Worm (Caenorhabditis elegans) whole organism, young adult: ENCODE data around the gene mob-2.

Experiments used
- B0035.1 ChIP-seq: sonication (generic microtip); optimal IDR thresholded peaks from 2 replicates; lab custom pipeline; 2016; ENCODE audit warnings: missing genetic modification characterization, mild to moderate bottlenecking, missing compliant biosample characterization, missing genotype, missing genetic modification reagents
- B0261.1 ChIP-seq: sonication (generic microtip); optimal IDR thresholded peaks from 2 replicates; lab custom pipeline; 2016; ENCODE audit warnings: mild to moderate bottlenecking, missing genetic modification characterization, moderate library complexity, missing compliant biosample characterization
- B0336.3 ChIP-seq: fragments of 200-800 bp; sonication (Bioruptor generic); IDR thresholded peaks from 2 replicates; pipeline ENCODE4 v1.3.6; 2022; ENCODE audit warnings: missing genetic modification characterization, missing compliant biosample characterization
- C06A6.2 ChIP-seq: fragments of 200-800 bp; sonication (Bioruptor generic); conservative IDR thresholded peaks from 2 replicates; pipeline ENCODE4 v1.3.6; 2022; ENCODE audit warnings: missing genetic modification characterization, missing compliant biosample characterization
- F22D6.2 ChIP-seq: sonication (generic microtip); optimal IDR thresholded peaks from 2 replicates; lab custom pipeline; 2016; ENCODE audit warnings: mild to moderate bottlenecking, missing genetic modification characterization, missing compliant biosample characterization
- F33H1.4 ChIP-seq: fragments of 200-800 bp; sonication (Bioruptor generic); IDR thresholded peaks from 2 replicates; pipeline ENCODE4 v1.3.6; 2022; ENCODE audit warnings: missing genetic modification reagents, missing genetic modification characterization, missing compliant biosample characterization
- F49E8.2 ChIP-seq: sonication (generic microtip); optimal IDR thresholded peaks from 3 replicates; lab custom pipeline; 2017; ENCODE audit warnings: missing genetic modification characterization, mild to moderate bottlenecking, missing compliant biosample characterization, antibody characterized with exemption, moderate library complexity; ENCODE audit not compliant: insufficient read depth
- K12H6.12 ChIP-seq: fragments of 200-800 bp; sonication (Bioruptor generic); optimal IDR thresholded peaks from 2 replicates; lab custom pipeline; 2018; ENCODE audit warnings: mild to moderate bottlenecking, missing genetic modification characterization, missing compliant biosample characterization
- Y53G8AR.9 ChIP-seq: fragments of 200-800 bp; sonication (Bioruptor generic); conservative IDR thresholded peaks from 2 replicates; pipeline ENCODE4 v1.3.6; 2022; ENCODE audit warnings: missing genetic modification reagents, missing genetic modification characterization, missing compliant biosample characterization
- Y67H2A.10 ChIP-seq: fragments of 200-800 bp; sonication (Bioruptor generic); conservative IDR thresholded peaks from 2 replicates; pipeline ENCODE4 v1.3.6; 2022; ENCODE audit warnings: missing genetic modification reagents, missing genetic modification characterization, missing compliant biosample characterization
- Y79H2A.3 ChIP-seq: fragments of 200-800 bp; sonication (Bioruptor generic); conservative IDR thresholded peaks from 2 replicates; pipeline ENCODE4 v1.3.6; 2022; ENCODE audit warnings: missing genetic modification reagents, missing genetic modification characterization, missing compliant biosample characterization
- ama-1 ChIP-seq, 3 experiments: fragments of 150-350 bp in 1 of 3; sonication (generic microtip) in 2 of 3; optimal IDR thresholded peaks; 2 replicates each; lab custom pipeline; 2014 to 2018; ENCODE audit warnings: missing biosample characterization in 2 of 3, missing genetic modification characterization in 2 of 3, missing genetic modification reagents in 2 of 3
- athp-1 ChIP-seq: sonication (generic microtip); optimal IDR thresholded peaks from 2 replicates; lab custom pipeline; 2017; ENCODE audit warnings: mild to moderate bottlenecking, missing genetic modification characterization, missing compliant biosample characterization
- attf-5 ChIP-seq: fragments of 200-800 bp; sonication (Bioruptor generic); optimal IDR thresholded peaks from 2 replicates; lab custom pipeline; 2018; ENCODE audit warnings: mild to moderate bottlenecking, missing genetic modification characterization, missing compliant biosample characterization
- attf-6 ChIP-seq: fragments of 200-800 bp; sonication (Bioruptor generic); IDR thresholded peaks from 2 replicates; pipeline ENCODE4 v1.3.6; 2022; ENCODE audit warnings: missing genetic modification reagents, missing genetic modification characterization, missing compliant biosample characterization
- bed-1 ChIP-seq: fragments of 200-800 bp; sonication (Bioruptor generic); IDR thresholded peaks from 2 replicates; pipeline ENCODE4 v1.3.6; 2022; ENCODE audit warnings: missing genetic modification reagents, missing genetic modification characterization, missing compliant biosample characterization
- ceh-100 ChIP-seq: fragments of 200-800 bp; sonication (Bioruptor generic); IDR thresholded peaks from 2 replicates; pipeline ENCODE4 v1.3.6; 2022; ENCODE audit warnings: missing genetic modification reagents, missing genetic modification characterization, missing compliant biosample characterization
- ceh-79 ChIP-seq: sonication (generic microtip); optimal IDR thresholded peaks from 2 replicates; lab custom pipeline; 2017; ENCODE audit warnings: mild to moderate bottlenecking, missing genetic modification characterization, missing compliant biosample characterization
- ceh-91 ChIP-seq: fragments of 200-800 bp; sonication (Bioruptor generic); IDR thresholded peaks from 2 replicates; pipeline ENCODE4 v1.3.6; 2022; ENCODE audit warnings: missing genetic modification reagents, missing genetic modification characterization, missing compliant biosample characterization
- dox-1 ChIP-seq: fragments of 200-800 bp; sonication (Bioruptor generic); IDR thresholded peaks from 2 replicates; pipeline ENCODE4 v1.3.6; 2022; ENCODE audit warnings: missing genetic modification reagents, missing genetic modification characterization, missing compliant biosample characterization
- efl-1 ChIP-seq: fragments of 150-350 bp; optimal IDR thresholded peaks from 2 replicates; lab custom pipeline; 2014; ENCODE audit warnings: missing biosample characterization, missing genetic modification reagents, missing genetic modification characterization
- ekl-4 ChIP-seq: fragments of 200-800 bp; sonication (Bioruptor generic); IDR thresholded peaks from 2 replicates; pipeline ENCODE4 v1.3.6; 2022; ENCODE audit warnings: missing genetic modification reagents, missing genetic modification characterization, missing compliant biosample characterization
- gei-17 ChIP-seq: fragments of 200-800 bp; sonication (Bioruptor generic); optimal IDR thresholded peaks from 2 replicates; lab custom pipeline; 2018; ENCODE audit warnings: mild to moderate bottlenecking, missing genetic modification characterization, missing compliant biosample characterization
- hlh-12 ChIP-seq: sonication (generic microtip); optimal IDR thresholded peaks from 2 replicates; lab custom pipeline; 2016; ENCODE audit warnings: missing genetic modification characterization, missing compliant biosample characterization
- hsf-1 ChIP-seq: fragments of 200-800 bp; sonication (Bioruptor generic); IDR thresholded peaks from 2 replicates; pipeline ENCODE4 v1.3.6; 2022; ENCODE audit warnings: missing genetic modification reagents, missing genetic modification characterization, missing compliant biosample characterization
- lag-1 ChIP-seq: fragments of 200-800 bp; sonication (Bioruptor generic); IDR thresholded peaks from 2 replicates; pipeline ENCODE4 v1.3.6; 2022; ENCODE audit warnings: missing genetic modification reagents, missing genetic modification characterization, missing compliant biosample characterization
- let-526 ChIP-seq: fragments of 200-800 bp; sonication (Bioruptor generic); IDR thresholded peaks from 2 replicates; pipeline ENCODE4 v1.3.6; 2022; ENCODE audit warnings: missing genetic modification reagents, missing genetic modification characterization, missing compliant biosample characterization
- lin-26 ChIP-seq: fragments of 200-800 bp; sonication (Bioruptor generic); IDR thresholded peaks from 2 replicates; pipeline ENCODE4 v1.3.6; 2022; ENCODE audit warnings: missing genetic modification reagents, missing genetic modification characterization, missing compliant biosample characterization
- lin-35 ChIP-seq, 3 experiments: fragments of 150-350 bp in 2 of 3; sonication (generic microtip) in 1 of 3; optimal IDR thresholded peaks; 2 replicates each; lab custom pipeline; 2014 to 2018; ENCODE audit warnings: missing biosample characterization in 3 of 3, missing genetic modification characterization in 3 of 3, missing genetic modification reagents in 3 of 3
- madf-3 ChIP-seq: fragments of 200-800 bp; sonication (Bioruptor generic); IDR thresholded peaks from 2 replicates; pipeline ENCODE4 v1.3.6; 2022; ENCODE audit warnings: missing genetic modification reagents, missing genetic modification characterization, missing compliant biosample characterization
- madf-8 ChIP-seq: fragments of 200-800 bp; sonication (Bioruptor generic); conservative IDR thresholded peaks from 2 replicates; pipeline ENCODE4 v1.3.6; 2022; ENCODE audit warnings: missing genetic modification reagents, missing genetic modification characterization, missing compliant biosample characterization
- nfya-2 ChIP-seq: fragments of 200-800 bp; sonication (Bioruptor generic); IDR thresholded peaks from 2 replicates; pipeline ENCODE4 v1.3.6; 2022; ENCODE audit warnings: missing genetic modification reagents, missing genetic modification characterization, missing compliant biosample characterization
- nhr-27 ChIP-seq: fragments of 200-800 bp; sonication (Bioruptor generic); optimal IDR thresholded peaks from 2 replicates; lab custom pipeline; 2018; ENCODE audit warnings: mild to moderate bottlenecking, missing genetic modification characterization, moderate library complexity, missing compliant biosample characterization
- nhr-80 ChIP-seq: sonication (generic microtip); optimal IDR thresholded peaks from 2 replicates; lab custom pipeline; 2016; ENCODE audit warnings: missing genetic modification characterization, missing compliant biosample characterization
- pbrm-1 ChIP-seq: fragments of 200-800 bp; sonication (Bioruptor generic); IDR thresholded peaks from 2 replicates; pipeline ENCODE4 v1.3.6; 2022; ENCODE audit warnings: missing genetic modification reagents, missing genetic modification characterization, missing compliant biosample characterization
- sdz-38 ChIP-seq: sonication (generic microtip); optimal IDR thresholded peaks from 2 replicates; lab custom pipeline; 2016; ENCODE audit warnings: missing genotype, missing genetic modification characterization, missing compliant biosample characterization
- sea-2 ChIP-seq: fragments of 200-800 bp; sonication (Bioruptor generic); IDR thresholded peaks from 2 replicates; pipeline ENCODE4 v1.3.6; 2022; ENCODE audit warnings: missing genetic modification characterization, missing compliant biosample characterization
- somi-1 ChIP-seq: fragments of 200-800 bp; sonication (Bioruptor generic); optimal IDR thresholded peaks from 2 replicates; lab custom pipeline; 2018; ENCODE audit warnings: mild to moderate bottlenecking, missing genetic modification characterization, missing compliant biosample characterization
- sptf-2 ChIP-seq: fragments of 200-800 bp; sonication (Bioruptor generic); optimal IDR thresholded peaks from 2 replicates; lab custom pipeline; 2018; ENCODE audit warnings: mild to moderate bottlenecking, missing genetic modification characterization, missing compliant biosample characterization
- tbp1 ChIP-seq: fragments of 200-800 bp; sonication (Bioruptor generic); optimal IDR thresholded peaks from 2 replicates; lab custom pipeline; 2018; ENCODE audit warnings: mild to moderate bottlenecking, missing genetic modification characterization, missing compliant biosample characterization
- tlf-1 ChIP-seq: fragments of 200-800 bp; sonication (Bioruptor generic); optimal IDR thresholded peaks from 2 replicates; lab custom pipeline; 2018; ENCODE audit warnings: mild to moderate bottlenecking, missing genetic modification characterization, missing compliant biosample characterization
- zfh-2 ChIP-seq: fragments of 200-800 bp; sonication (Bioruptor generic); conservative IDR thresholded peaks from 2 replicates; pipeline ENCODE4 v1.3.6; 2022; ENCODE audit warnings: missing genetic modification reagents, missing genetic modification characterization, missing compliant biosample characterization
- zim-3 ChIP-seq: sonication (generic microtip); optimal IDR thresholded peaks from 2 replicates; lab custom pipeline; 2017; ENCODE audit warnings: mild to moderate bottlenecking, missing genetic modification characterization, moderate library complexity, missing compliant biosample characterization
- ztf-25 ChIP-seq: fragments of 200-800 bp; sonication (Bioruptor generic); IDR thresholded peaks from 2 replicates; pipeline ENCODE4 v1.3.6; 2022; ENCODE audit warnings: missing genetic modification reagents, missing genetic modification characterization, missing compliant biosample characterization
- ztf-3 ChIP-seq: fragments of 200-800 bp; sonication (Bioruptor generic); optimal IDR thresholded peaks from 2 replicates; lab custom pipeline; 2018; ENCODE audit warnings: mild to moderate bottlenecking, missing genetic modification characterization, missing compliant biosample characterization

The mob-2 gene

ce11 chrX:13108664-13109063 lies 61.2 kb downstream of the mob-2 start (continued):
- no peak for TF ChIP-seq F33H1.4 (GFP tag; lab: Robert Waterston, UW)
- TF ChIP-seq Y53G8AR.9 (GFP tag; lab: Robert Waterston, UW), result peak; percentile 79; the same call in 1 of the 2 replicates
- TF ChIP-seq lin-26 (GFP tag; lab: Robert Waterston, UW), result peak; percentile 57; the same call in 1 of the 2 replicates
- no peak for TF ChIP-seq ceh-91
- TF ChIP-seq Y67H2A.10 (GFP tag; lab: Robert Waterston, UW), result no peak
- peak; percentile 76 for TF ChIP-seq ama-1 (optimal IDR thresholded peaks at IDR 0.05; lab: Kevin White, UChicago)
- TF ChIP-seq ama-1 (GFP tag; optimal IDR thresholded peaks at IDR 0.05; lab: Kevin White, UChicago), result no peak
- TF ChIP-seq ceh-79 (tag; lab: Kevin White, UChicago), result no peak
- TF ChIP-seq ztf-25, result no peak
- TF ChIP-seq madf-8, result no peak

DNA sequence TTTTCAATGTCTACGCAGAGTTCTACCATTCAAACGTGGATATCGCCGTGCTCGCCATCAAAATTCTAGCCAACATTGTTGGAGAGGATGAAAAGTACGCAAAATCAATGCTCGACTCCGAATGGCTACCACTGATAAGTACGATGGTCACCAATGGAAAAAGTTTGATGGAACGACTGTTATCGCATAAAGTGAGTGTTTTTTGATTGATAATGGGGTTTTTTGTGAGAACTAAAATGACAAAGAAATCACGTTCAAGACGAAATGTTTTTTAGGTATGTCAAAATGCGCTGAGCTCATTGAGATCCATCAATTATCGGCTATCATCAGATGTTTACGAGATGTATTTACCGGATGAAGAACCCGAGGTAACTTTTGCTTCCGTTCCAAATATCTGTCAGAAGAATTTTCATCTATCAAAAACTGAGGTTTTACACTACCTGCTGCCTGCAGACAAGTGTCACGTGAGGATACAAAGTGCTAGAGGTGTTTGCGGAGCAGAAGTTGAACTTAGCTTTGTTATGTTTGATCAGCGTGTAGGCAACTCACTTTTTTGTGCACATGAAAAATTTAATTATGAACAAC lies 63.6 kb downstream of the mob-2 start:
- TF ChIP-seq ama-1 (optimal IDR thresholded peaks at IDR 0.05; lab: Kevin White, UChicago) (peak; percentile 34), ama-1 (GFP tag; optimal IDR thresholded peaks at IDR 0.05; lab: Kevin White, UChicago) (no peak), sea-2 (GFP tag; lab: Robert Waterston, UW) (no peak), madf-3 (GFP tag; lab: Robert Waterston, UW) (0 out of 2 replicates have a peak, but pooled peaks have one; percentile 10), nhr-80 (peak; percentile 24), bed-1 (GFP tag; lab: Robert Waterston, UW) (no peak), pbrm-1 (GFP tag; lab: Robert Waterston, UW) (0 out of 2 replicates have a peak, but pooled peaks have one; percentile 30), attf-6 (no peak), ceh-100 (GFP tag; lab: Robert Waterston, UW) (no peak), let-526 (GFP tag; lab: Robert Waterston, UW) (0 out of 2 replicates have a peak, but pooled peaks have one; percentile 35), B0336.3 (0 out of 2 replicates have a peak, but pooled peaks have one; percentile 40)

ce11 chrX:13104966-13105365 lies 64.9 kb downstream of the mob-2 start, which contains the start of gene F17H10.1:
Gene F17H10.1, plus strand, starts transcription at chrX:13105241.
- TF ChIP-seq zim-3 (tag; lab: Kevin White, UChicago), result no peak
- no peak for TF ChIP-seq lin-35 (GFP tag; optimal IDR thresholded peaks at IDR 0.05; lab: Kevin White, UChicago)
- TF ChIP-seq tlf-1, result peak; percentile 84
- TF ChIP-seq C06A6.2 (GFP tag; lab: Robert Waterston, UW), result peak; percentile 68
- peak; percentile 75 for TF ChIP-seq dox-1 (GFP tag; lab: Robert Waterston, UW)
- TF ChIP-seq Y79H2A.3 (GFP tag; lab: Robert Waterston, UW), result no peak
- peak; percentile 64 for TF ChIP-seq B0035.1 (tag; lab: Kevin White, UChicago)
- no peak for TF ChIP-seq efl-1 (GFP tag; lab: Kevin White, UChicago)
- peak; percentile 90 for TF ChIP-seq hsf-1 (GFP tag; lab: Robert Waterston, UW)
- TF ChIP-seq F49E8.2 (tag; lab: Kevin White, UChicago), result no peak
- TF ChIP-seq somi-1 (GFP tag; lab: Kevin White, UChicago), result peak; percentile 94
- TF ChIP-seq nhr-80, result peak; percentile 88
- TF ChIP-seq nfya-2, result no peak
- TF ChIP-seq ceh-79 (tag; lab: Kevin White, UChicago), result no peak
- no peak; the same call in 1 of the 2 replicates for TF ChIP-seq zfh-2 (GFP tag; lab: Robert Waterston, UW)
- TF ChIP-seq tbp1 (GFP tag; lab: Kevin White, UChicago), result peak; percentile 66
- TF ChIP-seq sea-2 (GFP tag; lab: Robert Waterston, UW), result 0 out of 2 replicates have a peak, but pooled peaks have one; percentile 75
- no peak for TF ChIP-seq lag-1 (GFP tag; lab: Robert Waterston, UW)
- TF ChIP-seq ekl-4 (GFP tag; lab: Robert Waterston, UW), result peak; percentile 54
- no peak for TF ChIP-seq ceh-91
- peak; percentile 43 for TF ChIP-seq ztf-3 (GFP tag; lab: Kevin White, UChicago)
- no peak for TF ChIP-seq sdz-38
- TF ChIP-seq athp-1, result no peak
- TF ChIP-seq B0261.1 (tag; lab: Kevin White, UChicago), result peak; percentile 1
- peak; percentile 31 for TF ChIP-seq attf-5 (GFP tag; lab: Kevin White, UChicago)
- peak; percentile 63 for TF ChIP-seq K12H6.12 (tag; lab: Kevin White, UChicago)
- TF ChIP-seq gei-17 (GFP tag; lab: Kevin White, UChicago), result peak; percentile 71
- TF ChIP-seq sptf-2 (GFP tag; lab: Kevin White, UChicago), result no peak
- no peak for TF ChIP-seq hlh-12 (tag; lab: Kevin White, UChicago)
- peak; percentile 80 for TF ChIP-seq F22D6.2
- no peak for TF ChIP-seq nhr-27 (tag; lab: Kevin White, UChicago)
